Worm (Caenorhabditis elegans) whole organism, L4 larva: ENCODE measurements around the gene F54D5.24.

ENCODE experiments used
- F10B5.3 ChIP-seq: sonication (generic microtip); optimal IDR thresholded peaks from 2 replicates; lab custom pipeline; 2016; ENCODE audit warnings: mild to moderate bottlenecking, missing genetic modification characterization, missing compliant biosample characterization
- F37D6.2 ChIP-seq: sonication (generic microtip); optimal IDR thresholded peaks from 2 replicates; lab custom pipeline; 2016; ENCODE audit warnings: mild to moderate bottlenecking, missing genetic modification characterization, missing compliant biosample characterization
- R02D3.7 ChIP-seq: fragments of 150-350 bp; sonication (generic microtip); optimal IDR thresholded peaks from 3 replicates; lab custom pipeline; 2014; ENCODE audit warnings: missing biosample characterization, missing genetic modification characterization
- T20F7.1 ChIP-seq: fragments of 200-800 bp; sonication (Bioruptor generic); optimal IDR thresholded peaks from 2 replicates; lab custom pipeline; 2018; ENCODE audit warnings: mild to moderate bottlenecking, missing genetic modification characterization, missing compliant biosample characterization
- Y105C5A.15 ChIP-seq: fragments of 200-800 bp; sonication (Bioruptor generic); IDR thresholded peaks from 2 replicates; pipeline ENCODE4 v1.3.6; 2022; ENCODE audit warnings: missing genetic modification characterization, missing compliant biosample characterization
- Y48G9A.11 ChIP-seq: fragments of 200-800 bp; sonication (Bioruptor generic); IDR thresholded peaks from 2 replicates; pipeline ENCODE4 v1.3.6; 2022; ENCODE audit warnings: missing genetic modification reagents, missing genetic modification characterization, missing compliant biosample characterization
- Y5F2A.4 ChIP-seq: fragments of 200-800 bp; sonication (Bioruptor generic); optimal IDR thresholded peaks from 2 replicates; lab custom pipeline; 2018; ENCODE audit warnings: mild to moderate bottlenecking, missing genetic modification characterization, missing compliant biosample characterization
- ZK337.2 ChIP-seq: fragments of 200-800 bp; sonication (Bioruptor generic); IDR thresholded peaks from 2 replicates; pipeline ENCODE4 v1.3.6; 2022; ENCODE audit warnings: missing genetic modification reagents, missing genetic modification characterization, missing compliant biosample characterization
- ZK546.5 ChIP-seq, 2 experiments: sonication (generic microtip); optimal IDR thresholded peaks; 2 replicates each; lab custom pipeline; 2017; ENCODE audit warnings: missing biosample characterization in 2 of 2, missing genetic modification characterization in 2 of 2
- aly-2 ChIP-seq: sonication (generic microtip); optimal IDR thresholded peaks from 2 replicates; lab custom pipeline; 2018; ENCODE audit warnings: missing biosample characterization, missing genetic modification characterization
- ama-1 ChIP-seq: fragments of 150-350 bp; optimal IDR thresholded peaks from 2 replicates; lab custom pipeline; 2014; ENCODE audit warnings: inconsistent platforms, mixed read lengths
- ceh-62 ChIP-seq: sonication (generic microtip); optimal IDR thresholded peaks from 2 replicates; lab custom pipeline; 2017; ENCODE audit warnings: missing biosample characterization, missing genetic modification characterization
- ctbp-1 ChIP-seq: fragments of 200-800 bp; sonication (Bioruptor generic); IDR thresholded peaks from 2 replicates; pipeline ENCODE4 v1.3.6; 2022; ENCODE audit warnings: missing genetic modification reagents, missing genetic modification characterization, missing compliant biosample characterization
- daf-12 ChIP-seq: fragments of 150-350 bp; optimal IDR thresholded peaks from 2 replicates; lab custom pipeline; 2014; ENCODE audit warnings: missing biosample characterization, missing genetic modification reagents, missing genetic modification characterization
- daf-19 ChIP-seq: fragments of 200-800 bp; sonication (Bioruptor generic); conservative IDR thresholded peaks from 2 replicates; pipeline ENCODE4 v1.3.6; 2022; ENCODE audit warnings: missing genetic modification characterization, missing compliant biosample characterization
- daf-8 ChIP-seq: fragments of 200-800 bp; sonication (Bioruptor generic); IDR thresholded peaks from 2 replicates; pipeline ENCODE4 v1.3.6; 2022; ENCODE audit warnings: missing genetic modification characterization, missing compliant biosample characterization
- dmd-6 ChIP-seq: fragments of 200-800 bp; sonication (Bioruptor generic); IDR thresholded peaks from 2 replicates; pipeline ENCODE4 v1.3.6; 2022; ENCODE audit warnings: missing genetic modification reagents, missing genetic modification characterization, missing compliant biosample characterization
- dmd-8 ChIP-seq: fragments of 200-800 bp; sonication (Bioruptor generic); IDR thresholded peaks from 2 replicates; pipeline ENCODE4 v1.3.6; 2022; ENCODE audit warnings: missing genetic modification characterization, missing compliant biosample characterization
- dmd-9 ChIP-seq: fragments of 200-800 bp; sonication (Bioruptor generic); IDR thresholded peaks from 2 replicates; pipeline ENCODE4 v1.3.6; 2022; ENCODE audit warnings: missing genetic modification reagents, missing genetic modification characterization, missing compliant biosample characterization
- duxl-1 ChIP-seq: sonication (generic microtip); optimal IDR thresholded peaks from 2 replicates; lab custom pipeline; 2016; ENCODE audit warnings: mild to moderate bottlenecking, missing genetic modification characterization, moderate library complexity, missing compliant biosample characterization; ENCODE audit not compliant: poor library complexity
- dve-1 ChIP-seq: sonication (generic microtip); optimal IDR thresholded peaks from 2 replicates; lab custom pipeline; 2017; ENCODE audit warnings: antibody characterized with exemption, mild to moderate bottlenecking, missing genetic modification characterization, missing compliant biosample characterization; ENCODE audit not compliant: insufficient read depth
- egl-43 ChIP-seq: fragments of 200-800 bp; sonication (Bioruptor generic); IDR thresholded peaks from 2 replicates; pipeline ENCODE4 v1.3.6; 2022; ENCODE audit warnings: missing genetic modification reagents, missing genetic modification characterization, missing compliant biosample characterization
- fos-1 ChIP-seq: fragments of 150-350 bp; optimal IDR thresholded peaks from 2 replicates; lab custom pipeline; 2014; ENCODE audit warnings: missing biosample characterization, missing genetic modification characterization
- gei-8 ChIP-seq: fragments of 200-800 bp; sonication (Bioruptor generic); optimal IDR thresholded peaks from 2 replicates; lab custom pipeline; 2018; ENCODE audit warnings: mild to moderate bottlenecking, missing genetic modification characterization, missing compliant biosample characterization
- hif-1 ChIP-seq, 2 experiments: sonication (generic microtip); optimal IDR thresholded peaks; 2 replicates each; lab custom pipeline; 2016 to 2017; ENCODE audit warnings: missing compliant biosample characterization in 2 of 2, missing genetic modification characterization in 2 of 2, missing genetic modification reagents in 2 of 2, missing genotype in 2 of 2, mild to moderate bottlenecking in 1 of 2
- hlh-11 ChIP-seq: fragments of 200-800 bp; sonication (Bioruptor generic); optimal IDR thresholded peaks from 2 replicates; lab custom pipeline; 2018; ENCODE audit warnings: mild to moderate bottlenecking, missing genetic modification characterization, missing compliant biosample characterization
- hlh-30 ChIP-seq: sonication (generic microtip); optimal IDR thresholded peaks from 2 replicates; lab custom pipeline; 2017; ENCODE audit warnings: antibody characterized with exemption, mild to moderate bottlenecking, missing genetic modification characterization, missing compliant biosample characterization; ENCODE audit not compliant: insufficient read depth
- lim-7 ChIP-seq: fragments of 200-800 bp; sonication (Bioruptor generic); IDR thresholded peaks from 2 replicates; pipeline ENCODE4 v1.3.6; 2022; ENCODE audit warnings: missing genetic modification characterization, missing compliant biosample characterization
- lin-13 ChIP-seq: fragments of 150-350 bp; optimal IDR thresholded peaks from 2 replicates; lab custom pipeline; 2014; ENCODE audit warnings: missing biosample characterization, missing genetic modification reagents, missing genetic modification characterization
- lin-29 ChIP-seq: fragments of 200-800 bp; sonication (Bioruptor generic); IDR thresholded peaks from 2 replicates; pipeline ENCODE4 v1.3.6; 2022; ENCODE audit warnings: missing genetic modification reagents, missing genetic modification characterization, missing compliant biosample characterization
- lin-38 ChIP-seq: fragments of 200-800 bp; sonication (Bioruptor generic); IDR thresholded peaks from 2 replicates; pipeline ENCODE4 v1.3.6; 2022; ENCODE audit warnings: missing genetic modification reagents, missing genetic modification characterization, missing compliant biosample characterization
- lir-3 ChIP-seq: sonication (generic microtip); optimal IDR thresholded peaks from 2 replicates; lab custom pipeline; 2016; ENCODE audit warnings: mild to moderate bottlenecking, missing genetic modification characterization, missing compliant biosample characterization
- madf-9 ChIP-seq: fragments of 200-800 bp; sonication (Bioruptor generic); conservative IDR thresholded peaks from 2 replicates; pipeline ENCODE4 v1.3.6; 2022; ENCODE audit warnings: missing genetic modification reagents, missing genetic modification characterization, missing compliant biosample characterization
- mes-2 ChIP-seq: sonication (generic microtip); optimal IDR thresholded peaks from 2 replicates; lab custom pipeline; 2016; ENCODE audit warnings: missing genotype, mild to moderate bottlenecking, missing genetic modification characterization, missing compliant biosample characterization; ENCODE audit not compliant: poor library complexity, severe bottlenecking
- nhr-10 ChIP-seq: fragments of 150-350 bp; optimal IDR thresholded peaks from 2 replicates; lab custom pipeline; 2014; ENCODE audit warnings: missing biosample characterization, missing genetic modification characterization
- nhr-28 ChIP-seq: fragments of 150-350 bp; optimal IDR thresholded peaks from 2 replicates; lab custom pipeline; 2014; ENCODE audit warnings: missing biosample characterization, missing genetic modification characterization
- nhr-41 ChIP-seq: fragments of 200-800 bp; sonication (Bioruptor generic); IDR thresholded peaks from 2 replicates; pipeline ENCODE4 v1.3.6; 2022; ENCODE audit warnings: missing genetic modification reagents, missing genetic modification characterization, missing compliant biosample characterization
- nhr-42 ChIP-seq: fragments of 200-800 bp; sonication (Bioruptor generic); IDR thresholded peaks from 2 replicates; pipeline ENCODE4 v1.3.6; 2022; ENCODE audit warnings: missing genetic modification characterization, missing compliant biosample characterization
- php-3 ChIP-seq: fragments of 200-800 bp; sonication (Bioruptor generic); IDR thresholded peaks from 2 replicates; pipeline ENCODE4 v1.3.6; 2022; ENCODE audit warnings: missing genetic modification reagents, missing genetic modification characterization, missing compliant biosample characterization
- saeg-2 ChIP-seq: fragments of 200-800 bp; sonication (Bioruptor generic); IDR thresholded peaks from 2 replicates; pipeline ENCODE4 v1.3.6; 2022; ENCODE audit warnings: missing genetic modification reagents, missing genetic modification characterization, missing compliant biosample characterization
- sdz-12 ChIP-seq: fragments of 200-800 bp; sonication (Bioruptor generic); optimal IDR thresholded peaks from 2 replicates; lab custom pipeline; 2018; ENCODE audit warnings: mild to moderate bottlenecking, missing genetic modification characterization, missing compliant biosample characterization
- snpc-4 ChIP-seq: fragments of 150-350 bp; optimal IDR thresholded peaks from 2 replicates; lab custom pipeline; 2014; ENCODE audit warnings: missing biosample characterization, missing genetic modification characterization
- spr-1 ChIP-seq: sonication (generic microtip); optimal IDR thresholded peaks from 2 replicates; lab custom pipeline; 2016; ENCODE audit warnings: mild to moderate bottlenecking, missing genetic modification characterization, missing compliant biosample characterization
- tag-97 ChIP-seq: fragments of 200-800 bp; sonication (Bioruptor generic); IDR thresholded peaks from 2 replicates; pipeline ENCODE4 v1.3.6; 2022; ENCODE audit warnings: missing genetic modification characterization, missing compliant biosample characterization
- vab-7 ChIP-seq: fragments of 200-800 bp; sonication (Bioruptor generic); IDR thresholded peaks from 2 replicates; pipeline ENCODE4 v1.3.6; 2022; ENCODE audit warnings: missing genetic modification reagents, missing genetic modification characterization, missing compliant biosample characterization
- zag-1 ChIP-seq: fragments of 150-350 bp; optimal IDR thresholded peaks from 2 replicates; lab custom pipeline; 2014; ENCODE audit warnings: missing biosample characterization, missing genetic modification characterization
- zfp-2 ChIP-seq: sonication (generic microtip); optimal IDR thresholded peaks from 2 replicates; lab custom pipeline; 2016; ENCODE audit warnings: mild to moderate bottlenecking, missing genetic modification characterization, missing compliant biosample characterization
- zfp-3 ChIP-seq: fragments of 200-800 bp; sonication (Bioruptor generic); conservative IDR thresholded peaks from 2 replicates; pipeline ENCODE4 v1.3.6; 2022; ENCODE audit warnings: missing genetic modification reagents, missing genetic modification characterization, missing compliant biosample characterization
- zip-11 ChIP-seq: fragments of 200-800 bp; sonication (Bioruptor generic); IDR thresholded peaks from 2 replicates; pipeline ENCODE4 v1.3.6; 2022; ENCODE audit warnings: missing genetic modification characterization, missing compliant biosample characterization
- ztf-11 ChIP-seq: fragments of 150-350 bp; optimal IDR thresholded peaks from 2 replicates; lab custom pipeline; 2014; ENCODE audit warnings: missing biosample characterization, missing genetic modification characterization

The F54D5.24 gene

ce11 chrII:11545299-11545951 lies 10.3 kb upstream of the F54D5.24 start, which contains the start of gene dnj-13 (continued):
- TF ChIP-seq lir-3 (tag; lab: Kevin White, UChicago) (peak; percentile 12), ama-1 (lab: Kevin White, UChicago) (peak; percentile 71), T20F7.1 (peak; percentile 89), hlh-30 (tag; lab: Kevin White, UChicago) (peak; percentile 96), ztf-11 (tag; lab: Kevin White, UChicago) (peak; percentile 13), snpc-4 (tag; lab: Kevin White, UChicago) (no peak), zag-1 (tag; lab: Kevin White, UChicago) (no peak), Y105C5A.15 (GFP tag; lab: Robert Waterston, UW) (peak; percentile 65; the same call in 1 of the 2 replicates), Y48G9A.11 (peak; percentile 86), lin-38 (peak; percentile 99), Y5F2A.4 (peak; percentile 89), zip-11 (0 out of 2 replicates have a peak, but pooled peaks have one; percentile 20), dmd-6 (GFP tag; lab: Robert Waterston, UW) (peak; percentile 95), dmd-8 (peak; percentile 84), nhr-10 (tag; lab: Kevin White, UChicago) (peak; percentile 63), madf-9 (peak; percentile 94), lin-29 (GFP tag; lab: Robert Waterston, UW) (peak; percentile 91), php-3 (GFP tag; lab: Robert Waterston, UW) (peak; percentile 96), fos-1 (tag; lab: Kevin White, UChicago) (no peak), dve-1 (tag; lab: Kevin White, UChicago) (peak; percentile 98), nhr-42 (GFP tag; lab: Robert Waterston, UW) (peak; percentile 95), dmd-9 (GFP tag; lab: Robert Waterston, UW) (peak; percentile 79), nhr-28 (tag; lab: Kevin White, UChicago) (peak; percentile 85), hlh-11 (tag; lab: Kevin White, UChicago) (peak; percentile 96), daf-8 (GFP tag; lab: Robert Waterston, UW) (no peak), F37D6.2 (tag; lab: Kevin White, UChicago) (peak; percentile 91), spr-1 (tag; lab: Kevin White, UChicago) (peak; percentile 95), zfp-2 (peak; percentile 73), nhr-41 (GFP tag; lab: Robert Waterston, UW) (peak; percentile 94), lim-7 (peak; percentile 66), duxl-1 (tag; lab: Kevin White, UChicago) (peak; percentile 95), zfp-3 (GFP tag; lab: Robert Waterston, UW) (peak; percentile 98), daf-12 (tag; lab: Kevin White, UChicago) (no peak), egl-43 (GFP tag; lab: Robert Waterston, UW) (peak; percentile 95), lin-13 (GFP tag; lab: Kevin White, UChicago) (peak; percentile 91), vab-7 (GFP tag; lab: Robert Waterston, UW) (peak; percentile 85), sdz-12 (peak; percentile 95), ctbp-1 (GFP tag; lab: Robert Waterston, UW) (peak; percentile 95), ceh-62 (tag; lab: Kevin White, UChicago) (no peak), hif-1 (tag; optimal IDR thresholded peaks at IDR 0.05; lab: Kevin White, UChicago) (peak; percentile 77 to 92), ZK546.5 (tag; optimal IDR thresholded peaks at IDR 0.05; lab: Kevin White, UChicago) (no peak), daf-19 (no peak), aly-2 (no peak), R02D3.7 (tag; lab: Kevin White, UChicago) (no peak), tag-97 (GFP tag; lab: Robert Waterston, UW) (peak; percentile 87; the same call in 1 of the 2 replicates), F10B5.3 (peak; percentile 89), mes-2 (tag; lab: Kevin White, UChicago) (peak; percentile 94), ZK337.2 (GFP tag; lab: Robert Waterston, UW) (no peak), gei-8 (peak; percentile 94), saeg-2 (GFP tag; lab: Robert Waterston, UW) (peak; percentile 93)
